Fruit fly (Drosophila melanogaster): Measurements from ENCODE around the gene gce.

dm6 chrX:15308456-15308954 is 10.9 kb downstream of the gce start:
- TF ChIP-seq psq (optimal IDR thresholded peaks at IDR 0.05) = no peak
- TF ChIP-seq EcR (GFP tag; optimal IDR thresholded peaks at IDR 0.05) = no peak
- TF ChIP-seq CG8478 (optimal IDR thresholded peaks at IDR 0.05) = no peak

Data from whole organism.